Worm (Caenorhabditis elegans): ENCODE results near the gene bath-46.

The bath-46 gene

DNA sequence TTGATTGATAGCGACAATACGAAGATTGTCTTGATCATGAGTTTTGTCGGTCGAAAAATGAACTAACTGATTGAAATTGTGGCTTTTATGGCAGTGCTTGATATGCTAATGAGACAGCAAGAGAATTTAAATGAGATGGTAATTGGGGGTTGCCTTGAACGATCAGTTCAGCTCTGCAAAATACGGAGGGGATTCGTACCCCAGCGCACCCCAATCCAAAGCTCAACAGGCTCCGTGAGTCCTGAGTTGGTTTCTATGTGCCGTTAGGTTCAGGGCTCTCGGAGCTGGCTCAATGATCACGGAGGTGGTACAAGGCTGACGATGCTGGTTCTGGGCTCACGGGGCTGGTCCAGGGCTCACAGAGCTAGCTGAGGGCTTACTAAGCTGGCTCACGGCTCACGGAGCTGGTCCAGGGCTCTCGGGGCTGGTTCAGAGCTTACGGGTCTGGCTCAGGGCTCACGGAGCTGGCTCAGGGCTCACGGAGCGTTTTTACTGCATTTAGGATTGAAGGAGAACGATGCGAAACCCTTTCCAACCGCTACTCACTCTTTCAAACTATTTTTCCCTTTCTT lies 47.2 kb downstream of the bath-46 start, which contains the start of gene ZC204.6:
Gene ZC204.6 (minus strand): TSS at position 51 of the 572 bp plus-strand sequence.
- TF ChIP-seq zfh-2 (GFP tag; conservative IDR thresholded peaks at IDR 0.05) (peak; percentile 84), zim-3 (tag; optimal IDR thresholded peaks at IDR 0.05) (no peak)

DNA sequence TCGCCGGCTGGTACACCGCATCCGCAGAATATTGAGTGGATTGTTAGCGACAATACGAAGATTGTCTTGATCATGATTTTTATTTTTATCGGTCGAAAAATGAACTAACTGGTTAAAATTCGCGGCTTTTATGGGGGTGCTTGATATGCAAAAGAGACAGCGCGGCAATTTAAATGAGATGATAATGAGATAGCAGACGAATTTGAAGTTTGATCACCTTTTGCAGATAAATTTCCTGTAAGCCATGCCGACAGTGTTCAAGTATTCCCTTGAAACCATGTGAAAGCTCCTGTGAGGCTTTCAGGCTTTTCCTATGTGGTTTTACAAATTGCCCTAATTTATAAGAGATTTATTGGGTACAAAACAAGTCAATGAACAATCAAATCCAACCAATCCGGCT lies 48.5 kb downstream of the bath-46 start, which contains the start of gene ZC204.17:
Gene ZC204.17 (minus strand): TSS at position 101 of the 400 bp plus-strand sequence.
- TF ChIP-seq hrde-1 (tag; optimal IDR thresholded peaks at IDR 0.05; ENCODE audit: borderline replicate concordance) (no peak), Y67H2A.10 (GFP tag; conservative IDR thresholded peaks at IDR 0.05) (no peak), hlh-12 (tag; optimal IDR thresholded peaks at IDR 0.05) (no peak), aptf-2 (GFP tag; conservative IDR thresholded peaks at IDR 0.05) (no peak), F52B5.7 (tag; optimal IDR thresholded peaks at IDR 0.05) (no peak), F22D6.2 (tag; optimal IDR thresholded peaks at IDR 0.05) (no peak), ets-4 (GFP tag; optimal IDR thresholded peaks at IDR 0.05) (no peak), B0035.1 (tag; optimal IDR thresholded peaks at IDR 0.05) (no peak), bed-2 (GFP tag; IDR thresholded peaks at IDR 0.05) (no peak), mcd-1 (GFP tag; IDR thresholded peaks at IDR 0.05) (no peak)

DNA sequence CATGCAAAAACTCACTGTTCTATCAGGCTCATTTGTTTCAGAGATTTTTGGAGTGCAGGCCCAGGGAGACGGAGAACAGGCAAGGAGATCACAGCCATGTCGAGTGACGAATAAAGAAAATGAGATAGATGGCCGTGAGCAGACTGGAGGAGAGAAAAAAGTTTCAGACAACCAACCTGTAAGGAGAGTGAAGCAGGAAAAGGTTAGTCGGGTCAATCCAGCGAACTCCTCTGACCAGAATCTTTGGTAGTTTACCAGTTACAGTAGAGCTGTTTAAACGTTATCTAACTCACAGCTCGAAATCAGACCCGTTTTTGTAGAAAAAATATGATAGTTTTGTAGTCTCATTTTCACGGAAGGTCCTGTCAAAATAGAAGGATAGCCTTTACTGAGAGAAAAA lies 51.1 kb downstream of the bath-46 start, which contains the start of gene fbxb-21:
Gene fbxb-21 (minus strand): TSS at position 101 of the 400 bp plus-strand sequence.
- TF ChIP-seq ccch-3 (GFP tag; optimal IDR thresholded peaks at IDR 0.05) (no peak), F49E8.2 (tag; optimal IDR thresholded peaks at IDR 0.05; ENCODE audit: insufficient read depth) (no peak), attf-6 (GFP tag; IDR thresholded peaks at IDR 0.05) (no peak), snpc-1.3 (tag; optimal IDR thresholded peaks at IDR 0.05; ENCODE audit: insufficient read depth) (no peak), zim-3 (tag; optimal IDR thresholded peaks at IDR 0.05) (no peak)
